Fruit fly (Drosophila melanogaster) whole organism, embryonic: ENCODE results near the gene Drsl1.

ENCODE experiments used
- ATbp ChIP-seq: fragments of 200-800 bp; sonication (Bioruptor generic); optimal IDR thresholded peaks from 2 replicates; lab custom pipeline; 2017; ENCODE audit warnings: missing biosample characterization, mild to moderate bottlenecking, missing genetic modification characterization, missing genetic modification reagents
- B-H2 ChIP-seq: fragments of 200-800 bp; sonication (Bioruptor generic); optimal IDR thresholded peaks from 2 replicates; lab custom pipeline; 2018; ENCODE audit warnings: missing biosample characterization, mild to moderate bottlenecking, missing genetic modification characterization
- CG10267 ChIP-seq: fragments of 200-800 bp; sonication (Bioruptor generic); optimal IDR thresholded peaks from 2 replicates; lab custom pipeline; 2018; ENCODE audit warnings: missing biosample characterization, mild to moderate bottlenecking, missing genetic modification characterization, moderate library complexity
- CG11560 ChIP-seq: fragments of 200-800 bp; sonication (Bioruptor generic); IDR thresholded peaks from 3 replicates; pipeline ENCODE4 v1.3.6; 2022; ENCODE audit warnings: missing biosample characterization, missing genetic modification characterization
- CG12219 ChIP-seq: fragments of 200-800 bp; sonication (Bioruptor generic); optimal IDR thresholded peaks from 3 replicates; lab custom pipeline; 2018; ENCODE audit warnings: missing biosample characterization, mild to moderate bottlenecking, missing genetic modification characterization
- CG1233 ChIP-seq: fragments of 200-800 bp; sonication (Bioruptor generic); optimal IDR thresholded peaks from 4 replicates; lab custom pipeline; 2018; ENCODE audit warnings: missing biosample characterization, mild to moderate bottlenecking, missing genetic modification characterization
- CG12744 ChIP-seq: fragments of 200-800 bp; sonication (Bioruptor generic); optimal IDR thresholded peaks from 2 replicates; lab custom pipeline; 2016; ENCODE audit warnings: missing biosample characterization, missing genetic modification characterization
- CG13287 ChIP-seq: fragments of 200-800 bp; sonication (Bioruptor generic); IDR thresholded peaks from 2 replicates; pipeline ENCODE4 v1.3.6; 2022; ENCODE audit warnings: missing biosample characterization, missing genetic modification characterization; ENCODE audit not compliant: partially characterized antibody
- CG13775 ChIP-seq: fragments of 200-800 bp; sonication (Bioruptor generic); optimal IDR thresholded peaks from 3 replicates; lab custom pipeline; 2017; ENCODE audit warnings: missing biosample characterization, mild to moderate bottlenecking, missing genetic modification characterization
- CG14860 ChIP-seq: fragments of 200-800 bp; sonication (Bioruptor generic); IDR thresholded peaks from 3 replicates; pipeline ENCODE4 v1.3.6; 2022; ENCODE audit warnings: missing biosample characterization, missing genetic modification characterization; ENCODE audit not compliant: partially characterized antibody
- CG17568 ChIP-seq: fragments of 200-800 bp; sonication (Bioruptor generic); optimal IDR thresholded peaks from 2 replicates; lab custom pipeline; 2018; ENCODE audit warnings: missing biosample characterization, mild to moderate bottlenecking, missing genetic modification characterization, moderate library complexity
- CG2199 ChIP-seq: fragments of 200-800 bp; sonication (Bioruptor generic); IDR thresholded peaks from 3 replicates; pipeline ENCODE4 v1.3.6; 2022; ENCODE audit warnings: missing biosample characterization, missing genetic modification characterization
- CG4730 ChIP-seq: fragments of 200-800 bp; sonication (Bioruptor generic); IDR thresholded peaks from 2 replicates; pipeline ENCODE4 v1.3.6; 2022; ENCODE audit warnings: missing biosample characterization, missing genetic modification characterization
- CG7372 ChIP-seq: fragments of 200-800 bp; sonication (Bioruptor generic); IDR thresholded peaks from 2 replicates; pipeline ENCODE4 v1.3.6; 2022; ENCODE audit warnings: missing biosample characterization, missing genetic modification characterization
- CG7928 ChIP-seq: fragments of 200-800 bp; sonication (Bioruptor generic); optimal IDR thresholded peaks from 2 replicates; lab custom pipeline; 2017; ENCODE audit warnings: missing biosample characterization, mild to moderate bottlenecking, missing genetic modification characterization
- CG9215 ChIP-seq: fragments of 200-800 bp; sonication (Bioruptor generic); IDR thresholded peaks from 2 replicates; pipeline ENCODE4 v1.3.6; 2022; ENCODE audit warnings: missing biosample characterization, missing genetic modification characterization
- CoRest ChIP-seq: fragments of 200-800 bp; sonication (Bioruptor generic); optimal IDR thresholded peaks from 3 replicates; lab custom pipeline; 2018; ENCODE audit warnings: missing biosample characterization, mild to moderate bottlenecking, missing genetic modification characterization, moderate library complexity
- Dad ChIP-seq: fragments of 200-800 bp; sonication (Bioruptor generic); optimal IDR thresholded peaks from 3 replicates; lab custom pipeline; 2016; ENCODE audit warnings: missing biosample characterization, missing genetic modification characterization
- Ets65A ChIP-seq: fragments of 200-800 bp; sonication (Bioruptor generic); peaks from one replicate; lab custom pipeline; 2016; ENCODE audit warnings: missing biosample characterization, missing genetic modification characterization
- Fer2 ChIP-seq: fragments of 200-800 bp; sonication (Bioruptor generic); optimal IDR thresholded peaks from 2 replicates; lab custom pipeline; 2018; ENCODE audit warnings: missing biosample characterization, mild to moderate bottlenecking, missing genetic modification characterization, moderate library complexity
- H15 ChIP-seq: fragments of 200-800 bp; sonication (Bioruptor generic); IDR thresholded peaks from 3 replicates; pipeline ENCODE4 v1.3.6; 2022; ENCODE audit warnings: missing biosample characterization, missing genetic modification characterization
- Lpt ChIP-seq: fragments of >200 bp; optimal IDR thresholded peaks from 2 replicates; lab custom pipeline; 2018; ENCODE audit warnings: missing biosample characterization, missing genetic modification characterization
- Med ChIP-seq: fragments of 200-800 bp; sonication (Bioruptor generic); peaks from one replicate; lab custom pipeline; 2016; ENCODE audit warnings: missing biosample characterization, missing genetic modification characterization, mild to moderate bottlenecking, inconsistent platforms, moderate library complexity
- Mrtf ChIP-seq: fragments of 200-800 bp; sonication (Bioruptor generic); IDR thresholded peaks from 3 replicates; pipeline ENCODE4 v1.3.6; 2022; ENCODE audit warnings: missing biosample characterization, missing genetic modification characterization
- Myb ChIP-seq: fragments of 200-800 bp; sonication (Bioruptor generic); optimal IDR thresholded peaks from 2 replicates; lab custom pipeline; 2016; ENCODE audit warnings: missing biosample characterization, missing genetic modification characterization
- Nf-YC ChIP-seq: fragments of 200-800 bp; optimal IDR thresholded peaks from 3 replicates; lab custom pipeline; 2019; ENCODE audit warnings: missing biosample characterization, mild to moderate bottlenecking, missing genetic modification characterization, moderate library complexity
- Ptx1 ChIP-seq: fragments of 200-800 bp; sonication (Bioruptor generic); IDR thresholded peaks from 2 replicates; pipeline ENCODE4 v1.3.6; 2022; ENCODE audit warnings: missing biosample characterization, missing genetic modification characterization
- Six4 ChIP-seq: fragments of 200-800 bp; sonication (Bioruptor generic); optimal IDR thresholded peaks from 2 replicates; lab custom pipeline; 2016; ENCODE audit warnings: missing biosample characterization, missing genetic modification characterization
- Sox102F ChIP-seq: fragments of 200-800 bp; sonication (Bioruptor generic); optimal IDR thresholded peaks from 2 replicates; lab custom pipeline; 2018; ENCODE audit warnings: missing biosample characterization, mild to moderate bottlenecking, missing genetic modification characterization, moderate library complexity
- Spps ChIP-seq: fragments of 200-800 bp; sonication (Bioruptor generic); optimal IDR thresholded peaks from 2 replicates; lab custom pipeline; 2018; ENCODE audit warnings: missing biosample characterization, mild to moderate bottlenecking, missing genetic modification characterization
- ab ChIP-seq: fragments of 200-800 bp; sonication (Bioruptor generic); optimal IDR thresholded peaks from 2 replicates; lab custom pipeline; 2016; ENCODE audit warnings: missing biosample characterization, missing genetic modification characterization
- al ChIP-seq: fragments of 200-800 bp; sonication (Bioruptor generic); IDR thresholded peaks from 2 replicates; pipeline ENCODE4 v1.3.6; 2022; ENCODE audit warnings: missing biosample characterization, missing genetic modification characterization
- caup ChIP-seq: fragments of 200-800 bp; sonication (Bioruptor generic); optimal IDR thresholded peaks from 3 replicates; lab custom pipeline; 2017; ENCODE audit warnings: missing biosample characterization, mild to moderate bottlenecking, missing genetic modification characterization, moderate library complexity; ENCODE audit not compliant: severe bottlenecking
- chm ChIP-seq: fragments of 200-800 bp; sonication (Bioruptor generic); IDR thresholded peaks from 2 replicates; pipeline ENCODE4 v1.3.6; 2022; ENCODE audit warnings: missing biosample characterization, missing genetic modification characterization
- dpn ChIP-seq, 2 experiments: fragments of 200-800 bp; sonication (Bioruptor generic); optimal IDR thresholded peaks; 3 replicates each; lab custom pipeline; 2016; ENCODE audit warnings: missing biosample characterization in 2 of 2, missing genetic modification characterization in 2 of 2
- exex ChIP-seq: fragments of 200-800 bp; sonication (Bioruptor generic); optimal IDR thresholded peaks from 4 replicates; lab custom pipeline; 2018; ENCODE audit warnings: missing biosample characterization, mild to moderate bottlenecking, missing genetic modification characterization, moderate library complexity
- gsb ChIP-seq: fragments of 200-800 bp; sonication (Bioruptor generic); IDR thresholded peaks from 2 replicates; pipeline ENCODE4 v1.3.6; 2022; ENCODE audit warnings: missing biosample characterization, missing genetic modification characterization
- her ChIP-seq: fragments of 200-800 bp; sonication (Bioruptor generic); optimal IDR thresholded peaks from 2 replicates; lab custom pipeline; 2016; ENCODE audit warnings: missing biosample characterization, missing genetic modification characterization
- klu ChIP-seq: fragments of 200-800 bp; sonication (Bioruptor generic); IDR thresholded peaks from 2 replicates; pipeline ENCODE4 v1.3.6; 2022; ENCODE audit warnings: missing biosample characterization, missing genetic modification characterization
- kni ChIP-seq: fragments of 200-800 bp; sonication (Bioruptor generic); optimal IDR thresholded peaks from 3 replicates; lab custom pipeline; 2017; ENCODE audit warnings: mild to moderate bottlenecking, missing biosample characterization, missing genetic modification reagents, missing genetic modification characterization
- lov ChIP-seq, 2 experiments: fragments of 200-800 bp in 1 of 2; fragments of >200 bp in 1 of 2; sonication (Bioruptor generic) in 1 of 2; IDR thresholded peaks in 1 of 2; optimal IDR thresholded peaks in 1 of 2; 2 replicates in 1 of 2; 3 replicates in 1 of 2; pipeline versions ENCODE4 v1.3.6 to Lab custom; 2017 to 2022; ENCODE audit warnings: missing biosample characterization in 1 of 2, missing genetic modification characterization in 1 of 2
- luna ChIP-seq: fragments of 200-800 bp; sonication (Bioruptor generic); optimal IDR thresholded peaks from 2 replicates; lab custom pipeline; 2016; ENCODE audit warnings: missing biosample characterization, missing genetic modification characterization
- nerfin-1 ChIP-seq: fragments of 200-800 bp; sonication (Bioruptor generic); optimal IDR thresholded peaks from 3 replicates; lab custom pipeline; 2019; ENCODE audit warnings: missing biosample characterization, mild to moderate bottlenecking, missing genetic modification characterization, moderate library complexity
- nerfin-2 ChIP-seq: fragments of 200-800 bp; sonication (Bioruptor generic); IDR thresholded peaks from 2 replicates; pipeline ENCODE4 v1.3.6; 2022; ENCODE audit warnings: missing biosample characterization, missing genetic modification characterization; ENCODE audit not compliant: partially characterized antibody
- pan ChIP-seq, 4 experiments: fragments of >200 bp in 3 of 4; fragments of 200-800 bp in 1 of 4; sonication (Bioruptor generic) in 1 of 4; optimal IDR thresholded peaks in 3 of 4; IDR thresholded peaks in 1 of 4; 2 replicates each; pipeline versions ENCODE4 v1.3.6 to Lab custom; 2017 to 2022; ENCODE audit warnings: missing biosample characterization in 2 of 4, missing genetic modification characterization in 2 of 4, mixed read lengths in 1 of 4
- row ChIP-seq: fragments of 200-800 bp; sonication (Bioruptor generic); IDR thresholded peaks from 3 replicates; pipeline ENCODE4 v1.3.6; 2022; ENCODE audit warnings: missing biosample characterization, missing genetic modification characterization
- sob ChIP-seq: fragments of 200-800 bp; sonication (Bioruptor generic); IDR thresholded peaks from 2 replicates; pipeline ENCODE4 v1.3.6; 2022; ENCODE audit warnings: missing biosample characterization, missing genetic modification characterization
- tin ChIP-seq: fragments of 200-800 bp; sonication (Bioruptor generic); optimal IDR thresholded peaks from 3 replicates; lab custom pipeline; 2016; ENCODE audit warnings: missing biosample characterization, missing genetic modification characterization
- z ChIP-seq: fragments of 200-800 bp; sonication (Bioruptor generic); IDR thresholded peaks from 3 replicates; pipeline ENCODE4 v1.3.6; 2022; ENCODE audit warnings: missing biosample characterization, missing genetic modification characterization
- zf30C ChIP-seq: fragments of 200-800 bp; sonication (Bioruptor generic); optimal IDR thresholded peaks from 3 replicates; lab custom pipeline; 2018; ENCODE audit warnings: missing biosample characterization, mild to moderate bottlenecking, missing genetic modification characterization

Drsl1 gene

dm6 chr3L:3377965-3378292 is 42.3 kb upstream of the Drsl1 start, which contains the start of gene Ids (continued):
- no peak; the same call in 1 of the 2 replicates for TF ChIP-seq CG13287
- no peak for TF ChIP-seq pan (optimal IDR thresholded peaks at IDR 0.05; lab: Kevin White, UChicago)
- peak in 1 of 2 experiments; percentile 82 for TF ChIP-seq pan (GFP tag; optimal IDR thresholded peaks at IDR 0.05 in 1 of 2, IDR thresholded peaks at IDR 0.05 in 1 of 2)
- no peak for TF ChIP-seq ab (GFP tag; lab: Kevin White, UChicago)
- TF ChIP-seq Myb (GFP tag; lab: Kevin White, UChicago): no peak
- peak; percentile 84 for TF ChIP-seq Ptx1 (GFP tag; lab: Robert Waterston, UW)
- TF ChIP-seq zf30C (GFP tag; lab: Kevin White, UChicago): no peak
- TF ChIP-seq Six4 (GFP tag; lab: Kevin White, UChicago): no peak
- TF ChIP-seq CG12744 (GFP tag; lab: Kevin White, UChicago): no peak
- peak; percentile 35 for TF ChIP-seq Dad
- no peak for TF ChIP-seq nerfin-1
- peak; percentile 79 for TF ChIP-seq chm (GFP tag; lab: Robert Waterston, UW)
- peak; percentile 72 for TF ChIP-seq CG4730 (GFP tag; lab: Robert Waterston, UW)
- TF ChIP-seq al (GFP tag; lab: Robert Waterston, UW): peak; percentile 57; the same call in 1 of the 2 replicates
- no peak for TF ChIP-seq CG17568
- TF ChIP-seq CG10267 (tag; lab: Kevin White, UChicago): peak; percentile 33
- no peak for TF ChIP-seq lov (optimal IDR thresholded peaks at IDR 0.05; lab: Kevin White, UChicago)
- TF ChIP-seq lov (GFP tag; IDR thresholded peaks at IDR 0.05; lab: Robert Waterston, UW): peak; percentile 72; the same call in 1 of the 3 replicates
- TF ChIP-seq CoRest (tag; lab: Kevin White, UChicago): peak; percentile 61
- TF ChIP-seq dpn (GFP tag; optimal IDR thresholded peaks at IDR 0.05; lab: Kevin White, UChicago): peak; percentile 12 to 69
- TF ChIP-seq her: no peak
- TF ChIP-seq sob (GFP tag; lab: Robert Waterston, UW): peak; percentile 75
- TF ChIP-seq Ets65A (GFP tag; lab: Kevin White, UChicago): peak; percentile 92
- TF ChIP-seq Fer2 (tag; lab: Kevin White, UChicago): no peak
- 0 out of 3 replicates have a peak, but pooled peaks have one; percentile 48 for TF ChIP-seq Mrtf (GFP tag; lab: Robert Waterston, UW)
- 0 out of 2 replicates have a peak, but pooled peaks have one; percentile 36 for TF ChIP-seq gsb
- TF ChIP-seq klu (GFP tag; lab: Robert Waterston, UW): peak; percentile 58; the same call in 1 of the 2 replicates
- no peak for TF ChIP-seq Nf-YC (tag; lab: Kevin White, UChicago)
- peak; percentile 13 for TF ChIP-seq tin
- peak; percentile 84 for TF ChIP-seq Sox102F (GFP tag; lab: Kevin White, UChicago)
- TF ChIP-seq ATbp (GFP tag; lab: Kevin White, UChicago): peak; percentile 24
- peak; percentile 20 for TF ChIP-seq CG1233
- no peak for TF ChIP-seq B-H2 (GFP tag; lab: Kevin White, UChicago)
- TF ChIP-seq exex (tag; lab: Kevin White, UChicago): no peak
- no peak for TF ChIP-seq nerfin-2 (GFP tag; lab: Robert Waterston, UW)
- TF ChIP-seq CG7372 (GFP tag; lab: Robert Waterston, UW): peak; percentile 65
- TF ChIP-seq row (GFP tag; lab: Robert Waterston, UW): peak; percentile 89
- peak; percentile 52 for TF ChIP-seq CG12219 (GFP tag; lab: Kevin White, UChicago)
- no peak for TF ChIP-seq CG14860 (GFP tag; lab: Robert Waterston, UW)
- TF ChIP-seq H15 (GFP tag; lab: Robert Waterston, UW): peak; percentile 79; the same call in 2 of the 3 replicates
- no peak for TF ChIP-seq Spps
- 0 out of 3 replicates have a peak, but pooled peaks have one; percentile 41 for TF ChIP-seq CG2199 (GFP tag; lab: Robert Waterston, UW)
- peak; percentile 20; the same call in 1 of the 3 replicates for TF ChIP-seq z
- no peak for TF ChIP-seq kni (GFP tag; lab: Kevin White, UChicago)
- no peak for TF ChIP-seq Lpt (GFP tag; lab: Kevin White, UChicago)
- TF ChIP-seq Med (GFP tag; lab: Kevin White, UChicago): peak; percentile 84
- TF ChIP-seq CG7928 (GFP tag; lab: Kevin White, UChicago): no peak
- peak; percentile 38 for TF ChIP-seq CG9215
- peak; percentile 34; the same call in 1 of the 3 replicates for TF ChIP-seq CG11560
- TF ChIP-seq CG13775: peak; percentile 54
- TF ChIP-seq caup (GFP tag; lab: Kevin White, UChicago): peak; percentile 63
- no peak for TF ChIP-seq luna
